Worm (Caenorhabditis elegans): ENCODE measurements around the gene sysm-1.
A peak's percentile ranks its signal among the peaks of the same experiment; 100 is the strongest.

Gene sysm-1

DNA sequence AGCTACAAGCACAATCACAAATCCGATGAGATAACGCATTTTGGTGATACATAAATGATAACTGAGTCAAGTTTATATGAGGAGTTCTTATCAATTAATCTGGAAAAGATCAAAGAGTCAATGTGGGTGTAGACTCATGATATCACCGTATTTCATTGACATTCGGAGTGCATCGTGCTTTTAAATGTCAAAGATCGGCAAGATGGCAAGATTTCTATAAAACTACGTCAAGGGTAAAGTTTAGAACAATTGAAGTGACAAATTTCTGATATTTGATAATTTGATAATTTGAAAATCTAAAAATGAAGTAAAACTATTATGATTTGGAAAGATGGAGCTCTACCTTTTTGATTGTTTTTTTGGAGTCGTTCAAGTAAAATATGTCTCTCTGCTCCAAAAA lies at the start of gene sysm-1:
sysm-1 (minus strand) TSS at position 101 of the 400 bp plus-strand sequence.
- TF ChIP-seq dmd-6 (GFP tag; IDR thresholded peaks at IDR 0.05) (peak; percentile 27; the same call in 1 of the 2 replicates), mdt-29 (GFP tag; IDR thresholded peaks at IDR 0.05) (no peak)

- TF ChIP-seq mep-1 (tag; optimal IDR thresholded peaks at IDR 0.05) (peak; percentile 48), Y5F2A.4 (GFP tag; optimal IDR thresholded peaks at IDR 0.05) (peak; percentile 18), jun-1 (tag; optimal IDR thresholded peaks at IDR 0.05) (peak; percentile 92), ces-1 (GFP tag; optimal IDR thresholded peaks at IDR 0.05) (no peak), rbr-2 (tag; optimal IDR thresholded peaks at IDR 0.05) (no peak)
Measured at ce11 chrII:9132338-9132737, 49.3 kb upstream of the sysm-1 start.

ce11 chrII:9131363-9131762 lies 48.4 kb upstream of the sysm-1 start, which contains the start of gene C16D2.1:
Gene C16D2.1 (plus strand): TSS chrII:9131663.
- TF ChIP-seq nhr-25 (tag; optimal IDR thresholded peaks at IDR 0.05; ENCODE audit: borderline replicate concordance, insufficient read depth), result no peak
- TF ChIP-seq jun-1 (tag; optimal IDR thresholded peaks at IDR 0.05), result peak; percentile 75

DNA sequence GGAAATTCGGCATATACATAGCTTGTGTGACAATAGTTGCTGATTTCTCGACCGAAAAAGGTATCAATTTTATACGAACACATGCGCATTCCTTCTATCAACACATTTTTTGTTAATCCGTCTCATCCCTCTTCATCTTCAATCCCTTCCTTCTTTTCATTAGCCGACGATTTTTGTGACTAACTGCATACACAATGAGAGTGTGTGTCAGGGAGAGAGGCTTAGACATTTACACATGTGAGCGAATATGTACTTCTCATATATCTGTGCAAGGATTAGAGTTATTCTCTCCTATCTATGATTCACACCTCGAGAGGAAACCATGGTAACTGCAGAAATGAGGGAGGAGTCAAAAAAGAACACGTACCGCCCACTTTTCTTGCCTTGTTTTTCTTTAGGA lies 47.3 kb upstream of the sysm-1 start:
- peak in 1 of 2 experiments; percentile 3 for TF ChIP-seq lsy-2 (tag; optimal IDR thresholded peaks at IDR 0.05)
- peak; percentile 11 for TF ChIP-seq mxl-3 (GFP tag; optimal IDR thresholded peaks at IDR 0.05)
- TF ChIP-seq mxl-2 (GFP tag; conservative IDR thresholded peaks at IDR 0.05), result no peak
- no peak for TF ChIP-seq unc-130 (GFP tag; optimal IDR thresholded peaks at IDR 0.05)

ce11 chrII:9128132-9128531 lies 45.1 kb upstream of the sysm-1 start:
- no peak for TF ChIP-seq zag-1 (tag; optimal IDR thresholded peaks at IDR 0.05)
- TF ChIP-seq hmg-1.1 (GFP tag; IDR thresholded peaks at IDR 0.05), result 0 out of 2 replicates have a peak, but pooled peaks have one; percentile 21
- TF ChIP-seq lin-38 (GFP tag; IDR thresholded peaks at IDR 0.05), result peak; percentile 26; the same call in 1 of the 2 replicates
- 0 out of 4 replicates have a peak, but pooled peaks of 1 of the 2 experiments have one; percentile 26 for TF ChIP-seq madf-5 (GFP tag; IDR thresholded peaks at IDR 0.05)
- TF ChIP-seq hif-1 (tag; optimal IDR thresholded peaks at IDR 0.05), result peak in 1 of 2 experiments; percentile 11
- TF ChIP-seq Y105C5A.15 (GFP tag; IDR thresholded peaks at IDR 0.05), result no peak
- peak; percentile 32 for TF ChIP-seq spr-1 (tag; optimal IDR thresholded peaks at IDR 0.05)
- TF ChIP-seq ztf-7 (tag; optimal IDR thresholded peaks at IDR 0.05), result no peak
- peak; percentile 83 for TF ChIP-seq mdt-29 (GFP tag; IDR thresholded peaks at IDR 0.05)
- no peak for TF ChIP-seq F44E2.7 (GFP tag; IDR thresholded peaks at IDR 0.05)
- no peak for TF ChIP-seq spr-3 (GFP tag; optimal IDR thresholded peaks at IDR 0.05)
- no peak for TF ChIP-seq lin-13 (GFP tag; optimal IDR thresholded peaks at IDR 0.05)
- TF ChIP-seq nhr-48 (tag; optimal IDR thresholded peaks at IDR 0.05), result peak; percentile 79
- no peak for TF ChIP-seq unc-39 (tag; optimal IDR thresholded peaks at IDR 0.05)
- TF ChIP-seq lin-15B (tag; optimal IDR thresholded peaks at IDR 0.05), result no peak
- peak; percentile 67 for TF ChIP-seq zfp-3 (GFP tag; conservative IDR thresholded peaks at IDR 0.05)
- no peak for TF ChIP-seq Y5F2A.4 (GFP tag; optimal IDR thresholded peaks at IDR 0.05)
- TF ChIP-seq lsy-2 (tag; optimal IDR thresholded peaks at IDR 0.05), result peak; percentile 44 to 68
- no peak for TF ChIP-seq arid-1 (GFP tag; conservative IDR thresholded peaks at IDR 0.05)
- TF ChIP-seq ceh-28 (tag; optimal IDR thresholded peaks at IDR 0.05), result no peak
- TF ChIP-seq lin-1 (GFP tag; IDR thresholded peaks at IDR 0.05), result no peak; the same call in 1 of the 2 replicates
- peak; percentile 65 for TF ChIP-seq cey-2 (tag; optimal IDR thresholded peaks at IDR 0.05; ENCODE audit: borderline replicate concordance, insufficient read depth)
- TF ChIP-seq nhr-28 (tag; optimal IDR thresholded peaks at IDR 0.05), result peak; percentile 86
- no peak for TF ChIP-seq daf-19 (GFP tag; conservative IDR thresholded peaks at IDR 0.05)
- TF ChIP-seq jun-1 (tag; optimal IDR thresholded peaks at IDR 0.05), result no peak
- no peak for TF ChIP-seq F26F4.8 (GFP tag; conservative IDR thresholded peaks at IDR 0.05)
- peak; percentile 64 for TF ChIP-seq mxl-3 (GFP tag; optimal IDR thresholded peaks at IDR 0.05)
- TF ChIP-seq ceh-32 (tag; optimal IDR thresholded peaks at IDR 0.05; ENCODE audit: poor library complexity), result no peak
- no peak for TF ChIP-seq ces-1 (GFP tag; optimal IDR thresholded peaks at IDR 0.05)
- TF ChIP-seq F10B5.3 (tag; optimal IDR thresholded peaks at IDR 0.05), result no peak
- no peak for TF ChIP-seq dmd-8 (GFP tag; IDR thresholded peaks at IDR 0.05)
- peak; percentile 38 for TF ChIP-seq nhr-76 (tag; optimal IDR thresholded peaks at IDR 0.05)
- TF ChIP-seq dmd-9 (GFP tag; IDR thresholded peaks at IDR 0.05), result no peak
- TF ChIP-seq nhr-41 (GFP tag; IDR thresholded peaks at IDR 0.05), result 0 out of 2 replicates have a peak, but pooled peaks have one; percentile 6
- TF ChIP-seq T26A8.4 (GFP tag; IDR thresholded peaks at IDR 0.05), result peak; percentile 34; the same call in 1 of the 2 replicates
- no peak for TF ChIP-seq ceh-62 (tag; optimal IDR thresholded peaks at IDR 0.05)
